Worm (Caenorhabditis elegans): ENCODE measurements around the gene snt-7.

DNA sequence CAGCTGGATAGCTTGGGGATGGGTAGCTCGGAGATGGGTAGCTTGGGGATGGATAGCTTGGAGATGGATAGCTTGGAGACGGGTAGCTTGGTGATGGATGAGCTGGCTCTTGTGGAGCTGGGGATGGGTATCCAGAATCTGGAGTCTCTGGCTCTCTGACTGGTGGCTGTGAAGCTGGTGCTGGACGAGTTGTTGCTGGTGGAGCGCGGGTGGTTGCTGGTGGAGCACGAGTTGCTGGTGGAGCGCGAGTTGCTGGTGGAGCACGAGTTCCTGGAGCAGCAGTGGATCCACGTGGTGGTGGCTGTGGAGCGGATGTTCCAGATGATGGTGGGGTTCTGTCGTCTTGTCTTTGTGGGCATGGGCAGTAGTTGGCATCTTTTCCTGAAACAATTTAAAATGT lies 23.7 kb downstream of the snt-7 start:
- TF ChIP-seq unc-86 (tag; optimal IDR thresholded peaks at IDR 0.05) (no peak), swsn-7 (tag; optimal IDR thresholded peaks at IDR 0.05) (no peak), mep-1 (tag; optimal IDR thresholded peaks at IDR 0.05) (no peak), elt-3 (tag; optimal IDR thresholded peaks at IDR 0.05) (no peak), nhr-90 (tag; optimal IDR thresholded peaks at IDR 0.05; ENCODE audit: poor library complexity) (no peak), lin-35 (GFP tag; optimal IDR thresholded peaks at IDR 0.05) (no peak), egl-27 (tag; optimal IDR thresholded peaks at IDR 0.05) (no peak), efl-1 (optimal IDR thresholded peaks at IDR 0.05) (no peak), efl-1 (GFP tag; optimal IDR thresholded peaks at IDR 0.05 in 1 of 2) (no peak), nhr-11 (tag; optimal IDR thresholded peaks at IDR 0.05) (no peak)

All from whole organism, L1 larva.